Fruit fly (Drosophila melanogaster) whole organism, wandering third instar larva: ENCODE results near the gene CG12099.

Experiments
- Abd-B ChIP-seq: fragments of >200 bp; optimal IDR thresholded peaks from 2 replicates; lab custom pipeline; 2017; ENCODE audit warnings: missing biosample characterization, missing genetic modification characterization
- GATAd ChIP-seq: sonication (Bioruptor generic); optimal IDR thresholded peaks from 2 replicates; lab custom pipeline; 2016; ENCODE audit warnings: missing biosample characterization, missing genetic modification characterization
- HLH106 ChIP-seq: fragments of 200-800 bp; optimal IDR thresholded peaks from 3 replicates; lab custom pipeline; 2019; ENCODE audit warnings: missing biosample characterization, mild to moderate bottlenecking, missing genetic modification characterization, moderate library complexity
- Hnf4 ChIP-seq: fragments of 200-800 bp; sonication (Bioruptor generic); optimal IDR thresholded peaks from 2 replicates; lab custom pipeline; 2016; ENCODE audit warnings: missing biosample characterization, mild to moderate bottlenecking, missing genetic modification characterization
- Hr78 ChIP-seq: fragments of >200 bp; optimal IDR thresholded peaks from 2 replicates; lab custom pipeline; 2017; ENCODE audit warnings: missing biosample characterization, missing genetic modification characterization
- Hr83 ChIP-seq: fragments of 200-300 bp; sonication (Bioruptor generic); optimal IDR thresholded peaks from 2 replicates; lab custom pipeline; 2016; ENCODE audit warnings: missing biosample characterization, mild to moderate bottlenecking, missing genetic modification characterization, moderate library complexity; ENCODE audit not compliant: poor library complexity, severe bottlenecking
- Jra ChIP-seq: sonication (Bioruptor generic); optimal IDR thresholded peaks from 2 replicates; lab custom pipeline; 2016; ENCODE audit warnings: missing biosample characterization, missing genetic modification characterization
- Mio ChIP-seq: sonication (Bioruptor generic); optimal IDR thresholded peaks from 2 replicates; lab custom pipeline; 2016; ENCODE audit warnings: missing biosample characterization, missing genetic modification characterization
- Myc ChIP-seq: fragments of >200 bp; optimal IDR thresholded peaks from 2 replicates; lab custom pipeline; 2017
- OdsH ChIP-seq: fragments of 200-800 bp; sonication (Bioruptor generic); optimal IDR thresholded peaks from 2 replicates; lab custom pipeline; 2016; ENCODE audit warnings: missing biosample characterization, mild to moderate bottlenecking, missing genetic modification characterization
- Rel ChIP-seq, 2 experiments: fragments of 200-800 bp; sonication (Bioruptor generic) in 1 of 2; optimal IDR thresholded peaks; 2 replicates in 1 of 2; 3 replicates in 1 of 2; lab custom pipeline; 2016 to 2019; ENCODE audit warnings: mild to moderate bottlenecking in 2 of 2, missing biosample characterization in 2 of 2, missing genetic modification characterization in 2 of 2, moderate library complexity in 1 of 2
- Vsx2 ChIP-seq: fragments of 200-300, 225-300 bp; sonication (Bioruptor generic); optimal IDR thresholded peaks from 2 replicates; lab custom pipeline; 2018; ENCODE audit warnings: missing biosample characterization, missing genetic modification characterization; ENCODE audit not compliant: partially characterized antibody
- br ChIP-seq: fragments of 200-800 bp; sonication (Bioruptor generic); optimal IDR thresholded peaks from 2 replicates; lab custom pipeline; 2016; ENCODE audit warnings: missing biosample characterization, missing genetic modification characterization
- brk ChIP-seq: fragments of 200-800 bp; sonication (Bioruptor generic); optimal IDR thresholded peaks from 2 replicates; lab custom pipeline; 2016; ENCODE audit warnings: missing biosample characterization, mild to moderate bottlenecking, missing genetic modification characterization
- dl ChIP-seq, 2 experiments: fragments of 175-275, 200-275 bp in 1 of 2; fragments of 200-275 bp in 1 of 2; sonication (Bioruptor generic); optimal IDR thresholded peaks; lab custom pipeline; 2018; ENCODE audit warnings: mild to moderate bottlenecking in 2 of 2, missing biosample characterization in 2 of 2, missing genetic modification characterization in 2 of 2, moderate library complexity in 2 of 2; ENCODE audit not compliant: partially characterized antibody in 2 of 2, insufficient read depth in 1 of 2
- foxo ChIP-seq, 2 experiments: fragments of 200-800 bp; sonication (Bioruptor generic); optimal IDR thresholded peaks; 2 replicates in 1 of 2; 3 replicates in 1 of 2; lab custom pipeline; 2016 to 2017; ENCODE audit warnings: missing biosample characterization in 2 of 2, missing genetic modification characterization in 2 of 2
- h ChIP-seq: fragments of 200-800 bp; sonication (Bioruptor generic); optimal IDR thresholded peaks from 3 replicates; lab custom pipeline; 2016; ENCODE audit warnings: missing biosample characterization, mild to moderate bottlenecking, missing genetic modification characterization
- jim ChIP-seq: fragments of 175-275, 200-325 bp; sonication (Bioruptor generic); optimal IDR thresholded peaks from 2 replicates; lab custom pipeline; 2016; ENCODE audit warnings: missing biosample characterization, mild to moderate bottlenecking, missing genetic modification characterization
- lola ChIP-seq: fragments of >200 bp; optimal IDR thresholded peaks from 2 replicates; lab custom pipeline; 2017; ENCODE audit warnings: missing biosample characterization, missing genetic modification characterization
- pan ChIP-seq: fragments of >200 bp; optimal IDR thresholded peaks from 2 replicates; lab custom pipeline; 2017
- psq ChIP-seq: fragments of 200-800 bp; sonication (Bioruptor generic); optimal IDR thresholded peaks from 3 replicates; lab custom pipeline; 2017; ENCODE audit warnings: missing biosample characterization, mild to moderate bottlenecking, missing genetic modification characterization, moderate library complexity
- rgr ChIP-seq: fragments of 200-800 bp; sonication (Bioruptor generic); optimal IDR thresholded peaks from 3 replicates; lab custom pipeline; 2016; ENCODE audit warnings: missing biosample characterization, mild to moderate bottlenecking, missing genetic modification characterization
- sage ChIP-seq: fragments of 200-800 bp; sonication (Bioruptor generic); optimal IDR thresholded peaks from 2 replicates; lab custom pipeline; 2016; ENCODE audit warnings: missing biosample characterization, mild to moderate bottlenecking, missing genetic modification characterization
- sv ChIP-seq: fragments of 200-800 bp; sonication (Bioruptor generic); optimal IDR thresholded peaks from 3 replicates; lab custom pipeline; 2016; ENCODE audit warnings: missing biosample characterization, missing genetic modification characterization
- tai ChIP-seq: sonication (Bioruptor generic); optimal IDR thresholded peaks from 2 replicates; lab custom pipeline; 2016; ENCODE audit warnings: missing biosample characterization, missing genetic modification characterization
- usp ChIP-seq: fragments of >200 bp; optimal IDR thresholded peaks from 2 replicates; lab custom pipeline; 2017; ENCODE audit warnings: missing biosample characterization, missing genetic modification characterization
- woc ChIP-seq: sonication (Bioruptor generic); optimal IDR thresholded peaks from 2 replicates; lab custom pipeline; 2016; ENCODE audit warnings: missing biosample characterization, mild to moderate bottlenecking, missing genetic modification characterization

The CG12099 gene

dm6 chr3L:1578391-1578948 is 20.2 kb upstream of the CG12099 start:
- no peak for TF ChIP-seq Abd-B (GFP tag; lab: Kevin White, UChicago)
- no peak for TF ChIP-seq GATAd (GFP tag; lab: Kevin White, UChicago)
- TF ChIP-seq woc (GFP tag; lab: Kevin White, UChicago): no peak
- no peak for TF ChIP-seq Jra (GFP tag; lab: Kevin White, UChicago)
- no peak for TF ChIP-seq psq
- no peak for TF ChIP-seq jim (GFP tag; lab: Kevin White, UChicago)
- no peak for TF ChIP-seq sage (GFP tag; lab: Kevin White, UChicago)
- TF ChIP-seq dl (GFP tag; optimal IDR thresholded peaks at IDR 0.05; lab: Kevin White, UChicago; ENCODE audit: insufficient read depth in 1 of 2, partially characterized antibody in 2 of 2): no peak
- no peak for TF ChIP-seq sv (GFP tag; lab: Kevin White, UChicago)
- TF ChIP-seq lola (GFP tag; lab: Kevin White, UChicago): no peak
- no peak for TF ChIP-seq tai (GFP tag; lab: Kevin White, UChicago)
- no peak for TF ChIP-seq Rel (GFP tag; optimal IDR thresholded peaks at IDR 0.05; lab: Kevin White, UChicago)
- TF ChIP-seq Rel (tag; optimal IDR thresholded peaks at IDR 0.05; lab: Kevin White, UChicago): no peak
- no peak for TF ChIP-seq Myc (lab: Kevin White, UChicago)

- TF ChIP-seq psq: peak; percentile 21
- TF ChIP-seq foxo (GFP tag; optimal IDR thresholded peaks at IDR 0.05; lab: Kevin White, UChicago): no peak
Observed at dm6 chr3L:1577338-1577737, 19.1 kb upstream of the CG12099 start.

- TF ChIP-seq Myc (lab: Kevin White, UChicago): peak; percentile 32
- TF ChIP-seq jim (GFP tag; lab: Kevin White, UChicago): no peak
- TF ChIP-seq h (GFP tag; lab: Kevin White, UChicago): peak; percentile 13
- no peak for TF ChIP-seq dl (GFP tag; optimal IDR thresholded peaks at IDR 0.05; lab: Kevin White, UChicago; ENCODE audit: insufficient read depth in 1 of 2, partially characterized antibody in 2 of 2)
- no peak for TF ChIP-seq br (GFP tag; lab: Kevin White, UChicago)
- TF ChIP-seq Jra (GFP tag; lab: Kevin White, UChicago): no peak
- TF ChIP-seq psq: no peak
- no peak for TF ChIP-seq usp (GFP tag; lab: Kevin White, UChicago)
- no peak for TF ChIP-seq Hr78
- TF ChIP-seq rgr (GFP tag; lab: Kevin White, UChicago): no peak
- TF ChIP-seq woc (GFP tag; lab: Kevin White, UChicago): no peak
- TF ChIP-seq Mio (GFP tag; lab: Kevin White, UChicago): no peak
- no peak for TF ChIP-seq Abd-B (GFP tag; lab: Kevin White, UChicago)
- TF ChIP-seq Rel (GFP tag; optimal IDR thresholded peaks at IDR 0.05; lab: Kevin White, UChicago): no peak
- TF ChIP-seq Rel (tag; optimal IDR thresholded peaks at IDR 0.05; lab: Kevin White, UChicago): peak; percentile 76
Observed at dm6 chr3L:1576489-1577106, 18.3 kb upstream of the CG12099 start, which contains the start of gene CG13917. Gene CG13917, plus strand, starts transcription at chr3L:1576699.

dm6 chr3L:1575731-1576376 is 17.6 kb upstream of the CG12099 start:
- no peak for TF ChIP-seq HLH106 (tag; lab: Kevin White, UChicago)
- no peak for TF ChIP-seq Vsx2
- no peak for TF ChIP-seq usp (GFP tag; lab: Kevin White, UChicago)
- no peak for TF ChIP-seq brk (GFP tag; lab: Kevin White, UChicago)
- TF ChIP-seq Hr83: no peak
- no peak for TF ChIP-seq Abd-B (GFP tag; lab: Kevin White, UChicago)
- TF ChIP-seq sage (GFP tag; lab: Kevin White, UChicago): no peak
- TF ChIP-seq pan (lab: Kevin White, UChicago): no peak
- TF ChIP-seq Hnf4 (GFP tag; lab: Kevin White, UChicago): no peak
- no peak for TF ChIP-seq foxo (GFP tag; optimal IDR thresholded peaks at IDR 0.05; lab: Kevin White, UChicago)
- no peak for TF ChIP-seq woc (GFP tag; lab: Kevin White, UChicago)
- TF ChIP-seq rgr (GFP tag; lab: Kevin White, UChicago): no peak
- no peak for TF ChIP-seq OdsH (GFP tag; lab: Kevin White, UChicago)
- TF ChIP-seq h (GFP tag; lab: Kevin White, UChicago): no peak
- TF ChIP-seq GATAd (GFP tag; lab: Kevin White, UChicago): no peak
- no peak for TF ChIP-seq sv (GFP tag; lab: Kevin White, UChicago)
- no peak for TF ChIP-seq Jra (GFP tag; lab: Kevin White, UChicago)
- TF ChIP-seq Mio (GFP tag; lab: Kevin White, UChicago): no peak
